Fruit fly (Drosophila melanogaster) whole organism, embryonic: ENCODE results near the gene udt.

Experiments
- Adf1 ChIP-seq: fragments of 200-800 bp; sonication (Bioruptor generic); IDR thresholded peaks from 2 replicates; pipeline ENCODE4 v1.3.6; 2022; ENCODE audit warnings: missing biosample characterization, missing genetic modification characterization
- CG10321 ChIP-seq: fragments of 200-800 bp; sonication (Bioruptor generic); IDR thresholded peaks from 2 replicates; pipeline ENCODE4 v1.3.6; 2022; ENCODE audit warnings: missing biosample characterization, missing genetic modification characterization
- CG10462 ChIP-seq: fragments of 200-800 bp; sonication (Bioruptor generic); optimal IDR thresholded peaks from 2 replicates; lab custom pipeline; 2016; ENCODE audit warnings: missing biosample characterization, missing genetic modification characterization
- CG13287 ChIP-seq: fragments of 200-800 bp; sonication (Bioruptor generic); IDR thresholded peaks from 2 replicates; pipeline ENCODE4 v1.3.6; 2022; ENCODE audit warnings: missing biosample characterization, missing genetic modification characterization; ENCODE audit not compliant: partially characterized antibody
- CG13424 ChIP-seq: fragments of 200-800 bp; sonication (Bioruptor generic); optimal IDR thresholded peaks from 2 replicates; lab custom pipeline; 2019; ENCODE audit warnings: missing biosample characterization, mild to moderate bottlenecking, missing genetic modification characterization, moderate library complexity
- CG18599 ChIP-seq: fragments of 200-800 bp; sonication (Bioruptor generic); optimal IDR thresholded peaks from 3 replicates; lab custom pipeline; 2017; ENCODE audit warnings: missing biosample characterization, missing genetic modification characterization, mild to moderate bottlenecking, moderate library complexity, missing genetic modification reagents
- CG2116 ChIP-seq: fragments of 200-800 bp; sonication (Bioruptor generic); optimal IDR thresholded peaks from 3 replicates; lab custom pipeline; 2018; ENCODE audit warnings: missing biosample characterization, mild to moderate bottlenecking, missing genetic modification characterization
- CG3163 ChIP-seq: fragments of 200-800 bp; sonication (Bioruptor generic); optimal IDR thresholded peaks from 3 replicates; lab custom pipeline; 2016; ENCODE audit warnings: missing biosample characterization, missing genetic modification characterization
- CG32532 ChIP-seq: fragments of 200-800 bp; sonication (Bioruptor generic); IDR thresholded peaks from 2 replicates; pipeline ENCODE4 v1.3.6; 2022; ENCODE audit warnings: missing biosample characterization, missing genetic modification characterization
- CG4282 ChIP-seq: fragments of 200-800 bp; sonication (Bioruptor generic); optimal IDR thresholded peaks from 2 replicates; lab custom pipeline; 2016; ENCODE audit warnings: missing biosample characterization, missing genetic modification characterization
- CG4707 ChIP-seq: fragments of 200-800 bp; sonication (Bioruptor generic); optimal IDR thresholded peaks from 2 replicates; lab custom pipeline; 2018; ENCODE audit warnings: missing biosample characterization, mild to moderate bottlenecking, missing genetic modification characterization, moderate library complexity
- CG4820 ChIP-seq: fragments of 200-800 bp; sonication (Bioruptor generic); optimal IDR thresholded peaks from 3 replicates; lab custom pipeline; 2016; ENCODE audit warnings: missing biosample characterization, missing genetic modification characterization
- CG5953 ChIP-seq: fragments of 200-800 bp; sonication (Bioruptor generic); IDR thresholded peaks from 2 replicates; pipeline ENCODE4 v1.3.6; 2022; ENCODE audit warnings: missing biosample characterization, missing genetic modification characterization
- CG6765 ChIP-seq: fragments of 200-800 bp; sonication (Bioruptor generic); optimal IDR thresholded peaks from 3 replicates; lab custom pipeline; 2017; ENCODE audit warnings: missing biosample characterization, mild to moderate bottlenecking, missing genetic modification characterization
- CG7987 ChIP-seq: fragments of 200-800 bp; sonication (Bioruptor generic); optimal IDR thresholded peaks from 2 replicates; lab custom pipeline; 2018; ENCODE audit warnings: missing biosample characterization, mild to moderate bottlenecking, missing genetic modification characterization, moderate library complexity
- CG9609 ChIP-seq: fragments of 200-800 bp; sonication (Bioruptor generic); optimal IDR thresholded peaks from 3 replicates; lab custom pipeline; 2016; ENCODE audit warnings: missing biosample characterization, missing genetic modification characterization
- CG9932 ChIP-seq: fragments of 200-800 bp; sonication (Bioruptor generic); IDR thresholded peaks from 2 replicates; pipeline ENCODE4 v1.3.6; 2022; ENCODE audit warnings: missing biosample characterization, missing genetic modification characterization
- CrebB ChIP-seq: fragments of 200-800 bp; sonication (Bioruptor generic); optimal IDR thresholded peaks from 3 replicates; lab custom pipeline; 2018; ENCODE audit warnings: missing biosample characterization, mild to moderate bottlenecking, missing genetic modification characterization
- Dip2 ChIP-seq: fragments of 200-800 bp; sonication (Bioruptor generic); IDR thresholded peaks from 2 replicates; pipeline ENCODE4 v1.3.6; 2022; ENCODE audit warnings: missing biosample characterization, missing genetic modification characterization
- E2f1 ChIP-seq: fragments of 200-800 bp; sonication (Bioruptor generic); IDR thresholded peaks from 2 replicates; pipeline ENCODE4 v1.3.6; 2022; ENCODE audit warnings: missing biosample characterization, missing genetic modification characterization
- Elba2 ChIP-seq: fragments of 200-800 bp; sonication (Bioruptor generic); optimal IDR thresholded peaks from 3 replicates; lab custom pipeline; 2016; ENCODE audit warnings: missing biosample characterization, missing genetic modification characterization
- Fer3 ChIP-seq: fragments of 200-800 bp; sonication (Bioruptor generic); optimal IDR thresholded peaks from 2 replicates; lab custom pipeline; 2018; ENCODE audit warnings: missing biosample characterization, mild to moderate bottlenecking, missing genetic modification characterization, moderate library complexity
- Gsc ChIP-seq: fragments of 200-800 bp; sonication (Bioruptor generic); IDR thresholded peaks from 2 replicates; pipeline ENCODE4 v1.3.6; 2022; ENCODE audit warnings: missing biosample characterization, missing genetic modification characterization
- Gug ChIP-seq: fragments of 200-800 bp; sonication (Bioruptor generic); IDR thresholded peaks from 4 replicates; pipeline ENCODE4 v1.3.6; 2022; ENCODE audit warnings: missing biosample characterization, missing genetic modification characterization
- H15 ChIP-seq: fragments of 200-800 bp; sonication (Bioruptor generic); IDR thresholded peaks from 3 replicates; pipeline ENCODE4 v1.3.6; 2022; ENCODE audit warnings: missing biosample characterization, missing genetic modification characterization
- Hmx ChIP-seq: fragments of 200-800 bp; sonication (Bioruptor generic); optimal IDR thresholded peaks from 2 replicates; lab custom pipeline; 2016; ENCODE audit warnings: missing biosample characterization, missing genetic modification characterization
- Max ChIP-seq: fragments of 200-800 bp; sonication (Bioruptor generic); optimal IDR thresholded peaks from 2 replicates; lab custom pipeline; 2016; ENCODE audit warnings: missing biosample characterization, mild to moderate bottlenecking, missing genetic modification characterization
- NFAT ChIP-seq: fragments of 200-800 bp; sonication (Bioruptor generic); IDR thresholded peaks from 2 replicates; pipeline ENCODE4 v1.3.6; 2022; ENCODE audit warnings: missing biosample characterization, missing genetic modification characterization
- NK7.1 ChIP-seq: fragments of 200-800 bp; sonication (Bioruptor generic); optimal IDR thresholded peaks from 3 replicates; lab custom pipeline; 2016; ENCODE audit warnings: missing biosample characterization, missing genetic modification characterization
- Nf-YA ChIP-seq: fragments of 200-800 bp; sonication (Bioruptor generic); IDR thresholded peaks from 2 replicates; pipeline ENCODE4 v1.3.6; 2022; ENCODE audit warnings: missing biosample characterization, missing genetic modification characterization
- Pdp1 ChIP-seq, 2 experiments: fragments of 200-800 bp; sonication (Bioruptor generic); optimal IDR thresholded peaks; 3 replicates each; lab custom pipeline; 2016; ENCODE audit warnings: missing biosample characterization in 2 of 2, missing genetic modification characterization in 2 of 2, mild to moderate bottlenecking in 1 of 2, moderate library complexity in 1 of 2
- Ptx1 ChIP-seq: fragments of 200-800 bp; sonication (Bioruptor generic); IDR thresholded peaks from 2 replicates; pipeline ENCODE4 v1.3.6; 2022; ENCODE audit warnings: missing biosample characterization, missing genetic modification characterization
- Scr ChIP-seq: fragments of 200-800 bp; sonication (Bioruptor generic); IDR thresholded peaks from 2 replicates; pipeline ENCODE4 v1.3.6; 2022; ENCODE audit warnings: missing biosample characterization, missing genetic modification characterization; ENCODE audit not compliant: partially characterized antibody
- Sox100B ChIP-seq: fragments of 200-800 bp; sonication (Bioruptor generic); optimal IDR thresholded peaks from 3 replicates; lab custom pipeline; 2018; ENCODE audit warnings: missing biosample characterization, mild to moderate bottlenecking, missing genetic modification characterization
- Xbp1 ChIP-seq: fragments of 200-800 bp; sonication (Bioruptor generic); optimal IDR thresholded peaks from 3 replicates; lab custom pipeline; 2016; ENCODE audit warnings: missing biosample characterization, mild to moderate bottlenecking, missing genetic modification characterization
- al ChIP-seq: fragments of 200-800 bp; sonication (Bioruptor generic); IDR thresholded peaks from 2 replicates; pipeline ENCODE4 v1.3.6; 2022; ENCODE audit warnings: missing biosample characterization, missing genetic modification characterization
- bab2 ChIP-seq: fragments of 200-800 bp; sonication (Bioruptor generic); optimal IDR thresholded peaks from 2 replicates; lab custom pipeline; 2016; ENCODE audit warnings: missing biosample characterization, missing genetic modification characterization
- corto ChIP-seq: fragments of 200-800 bp; sonication (Bioruptor generic); optimal IDR thresholded peaks from 2 replicates; lab custom pipeline; 2016; ENCODE audit warnings: missing biosample characterization, mild to moderate bottlenecking, missing genetic modification characterization, moderate library complexity
- crp ChIP-seq, 2 experiments: fragments of 200-800 bp; sonication (Bioruptor generic); optimal IDR thresholded peaks; 2 replicates in 1 of 2; 3 replicates in 1 of 2; lab custom pipeline; 2017; ENCODE audit warnings: missing biosample characterization in 2 of 2, missing genetic modification characterization in 2 of 2, mild to moderate bottlenecking in 1 of 2, moderate library complexity in 1 of 2
- exex ChIP-seq: fragments of 200-800 bp; sonication (Bioruptor generic); optimal IDR thresholded peaks from 4 replicates; lab custom pipeline; 2018; ENCODE audit warnings: missing biosample characterization, mild to moderate bottlenecking, missing genetic modification characterization, moderate library complexity
- eyg ChIP-seq: fragments of 200-800 bp; sonication (Bioruptor generic); optimal IDR thresholded peaks from 3 replicates; lab custom pipeline; 2016; ENCODE audit warnings: missing biosample characterization, missing genetic modification characterization
- gfzf ChIP-seq: fragments of 200-800 bp; sonication (Bioruptor generic); optimal IDR thresholded peaks from 2 replicates; lab custom pipeline; 2016; ENCODE audit warnings: missing biosample characterization, mild to moderate bottlenecking, missing genetic modification characterization, moderate library complexity
- jing ChIP-seq: fragments of 200-800 bp; sonication (Bioruptor generic); optimal IDR thresholded peaks from 2 replicates; lab custom pipeline; 2018; ENCODE audit warnings: missing biosample characterization, mild to moderate bottlenecking, missing genetic modification characterization
- knrl ChIP-seq: fragments of 200-800 bp; sonication (Bioruptor generic); IDR thresholded peaks from 3 replicates; pipeline ENCODE4 v1.3.6; 2022; ENCODE audit warnings: missing biosample characterization, missing genetic modification characterization; ENCODE audit not compliant: partially characterized antibody
- otp ChIP-seq: fragments of 200-800 bp; sonication (Bioruptor generic); IDR thresholded peaks from 3 replicates; pipeline ENCODE4, ENCODE4 v1.3.6; 2022; ENCODE audit warnings: missing biosample characterization, missing genetic modification characterization
- phol ChIP-seq: fragments of 200-800 bp; sonication (Bioruptor generic); optimal IDR thresholded peaks from 3 replicates; lab custom pipeline; 2018; ENCODE audit warnings: missing biosample characterization, mild to moderate bottlenecking, missing genetic modification characterization, moderate library complexity
- repo ChIP-seq: fragments of 200-800 bp; sonication (Bioruptor generic); optimal IDR thresholded peaks from 2 replicates; lab custom pipeline; 2016; ENCODE audit warnings: missing biosample characterization, missing genetic modification characterization
- run ChIP-seq: fragments of 200-800 bp; sonication (Bioruptor generic); optimal IDR thresholded peaks from 3 replicates; lab custom pipeline; 2018; ENCODE audit warnings: missing biosample characterization, mild to moderate bottlenecking, missing genetic modification characterization
- sob ChIP-seq: fragments of 200-800 bp; sonication (Bioruptor generic); IDR thresholded peaks from 2 replicates; pipeline ENCODE4 v1.3.6; 2022; ENCODE audit warnings: missing biosample characterization, missing genetic modification characterization
- stc ChIP-seq: fragments of 200-800 bp; sonication (Bioruptor generic); IDR thresholded peaks from 2 replicates; pipeline ENCODE4 v1.3.6; 2022; ENCODE audit warnings: missing biosample characterization, missing genetic modification characterization
- stwl ChIP-seq: fragments of 200-800 bp; sonication (Bioruptor generic); optimal IDR thresholded peaks from 3 replicates; lab custom pipeline; 2018; ENCODE audit warnings: missing biosample characterization, mild to moderate bottlenecking, missing genetic modification characterization, moderate library complexity

Gene udt

DNA sequence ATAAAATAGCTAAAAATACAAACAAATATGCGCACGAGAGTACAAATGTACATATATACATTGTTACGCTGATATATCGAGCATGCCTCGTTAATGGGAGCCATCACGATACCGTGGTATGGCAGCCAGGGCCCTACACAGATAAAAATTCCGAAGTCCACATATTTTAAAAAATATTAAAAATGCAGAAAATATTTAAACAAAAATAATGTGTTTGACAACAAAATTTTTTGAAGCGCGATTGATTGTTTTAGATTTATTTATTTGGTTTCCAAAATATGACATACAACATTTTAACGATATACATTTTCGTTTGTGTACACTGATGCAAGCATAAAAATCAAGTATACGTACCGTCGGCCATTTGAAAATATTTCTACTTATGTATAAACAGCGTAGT lies 36.3 kb downstream of the udt start (continued):
- TF ChIP-seq run, result peak; percentile 60
- peak; percentile 40 for TF ChIP-seq CG3163 (GFP tag; lab: Kevin White, UChicago)
- peak; percentile 68 for TF ChIP-seq Adf1
- TF ChIP-seq CG4282 (GFP tag; lab: Kevin White, UChicago), result no peak
- peak; percentile 42 for TF ChIP-seq NK7.1
- TF ChIP-seq Fer3, result peak; percentile 90
- peak; percentile 11 for TF ChIP-seq corto (GFP tag; lab: Kevin White, UChicago)
- TF ChIP-seq CG2116, result peak; percentile 31
- peak; percentile 70 for TF ChIP-seq Max (GFP tag; lab: Kevin White, UChicago)
- TF ChIP-seq CG4820 (GFP tag; lab: Kevin White, UChicago), result peak; percentile 52
- peak; percentile 69 for TF ChIP-seq phol (tag; lab: Kevin White, UChicago)
- TF ChIP-seq CG9609 (GFP tag; lab: Kevin White, UChicago), result peak; percentile 43
- no peak for TF ChIP-seq CG13287 (GFP tag; lab: Robert Waterston, UW)
- TF ChIP-seq CG13424, result peak; percentile 63
- peak; percentile 80 for TF ChIP-seq bab2 (GFP tag; lab: Kevin White, UChicago)
- peak; percentile 79; the same call in 2 of the 3 replicates for TF ChIP-seq otp (GFP tag; lab: Robert Waterston, UW)
- peak; percentile 51; the same call in 2 of the 4 replicates for TF ChIP-seq Gug (GFP tag; lab: Robert Waterston, UW)
- TF ChIP-seq repo, result peak; percentile 13
- TF ChIP-seq NFAT (GFP tag; lab: Robert Waterston, UW), result peak; percentile 71
- TF ChIP-seq Gsc, result no peak
- peak; percentile 86 for TF ChIP-seq Ptx1 (GFP tag; lab: Robert Waterston, UW)
- peak; percentile 79 for TF ChIP-seq CG6765 (GFP tag; lab: Kevin White, UChicago)
- peak; percentile 66 for TF ChIP-seq CrebB (tag; lab: Kevin White, UChicago)
- TF ChIP-seq Xbp1 (GFP tag; lab: Kevin White, UChicago), result peak; percentile 71
- TF ChIP-seq gfzf, result no peak
- TF ChIP-seq CG10321 (GFP tag; lab: Robert Waterston, UW), result peak; percentile 53
- TF ChIP-seq CG4707 (GFP tag; lab: Kevin White, UChicago), result no peak
- peak; percentile 93 for TF ChIP-seq CG32532 (GFP tag; lab: Robert Waterston, UW)
- peak; percentile 81 for TF ChIP-seq stc (GFP tag; lab: Robert Waterston, UW)
- peak; percentile 67 to 74 for TF ChIP-seq Pdp1 (GFP tag; optimal IDR thresholded peaks at IDR 0.05; lab: Kevin White, UChicago)
- peak; percentile 89 for TF ChIP-seq sob (GFP tag; lab: Robert Waterston, UW)
- TF ChIP-seq knrl, result no peak
- peak in 1 of 2 experiments; percentile 8 for TF ChIP-seq crp (GFP tag; optimal IDR thresholded peaks at IDR 0.05; lab: Kevin White, UChicago)
- TF ChIP-seq CG7987, result peak; percentile 74
- TF ChIP-seq CG9932 (GFP tag; lab: Robert Waterston, UW), result peak; percentile 90
- TF ChIP-seq H15 (GFP tag; lab: Robert Waterston, UW), result peak; percentile 60; the same call in 1 of the 3 replicates
- peak; percentile 73 for TF ChIP-seq E2f1 (GFP tag; lab: Robert Waterston, UW)
- TF ChIP-seq jing (GFP tag; lab: Kevin White, UChicago), result peak; percentile 22
- no peak for TF ChIP-seq Scr (GFP tag; lab: Robert Waterston, UW)
- TF ChIP-seq CG10462 (GFP tag; lab: Kevin White, UChicago), result peak; percentile 49
- peak; percentile 87 for TF ChIP-seq al
- TF ChIP-seq Hmx (GFP tag; lab: Kevin White, UChicago), result peak; percentile 66
- TF ChIP-seq exex (tag; lab: Kevin White, UChicago), result peak; percentile 54
- no peak; the same call in 1 of the 2 replicates for TF ChIP-seq CG5953 (GFP tag; lab: Robert Waterston, UW)
- TF ChIP-seq Elba2, result no peak
- no peak for TF ChIP-seq Dip2 (GFP tag; lab: Robert Waterston, UW)
- TF ChIP-seq Nf-YA, result peak; percentile 55
- TF ChIP-seq eyg (GFP tag; lab: Kevin White, UChicago), result peak; percentile 54
- TF ChIP-seq CG18599 (GFP tag; lab: Kevin White, UChicago), result peak; percentile 94
- TF ChIP-seq Sox100B (GFP tag; lab: Kevin White, UChicago), result peak; percentile 62
- no peak for TF ChIP-seq stwl (tag; lab: Kevin White, UChicago)
